Worm (Caenorhabditis elegans) whole organism, young adult: ENCODE measurements around the gene C25E10.17.

Source experiments
- B0035.1 ChIP-seq: sonication (generic microtip); optimal IDR thresholded peaks from 2 replicates; lab custom pipeline; 2016; ENCODE audit warnings: missing genetic modification characterization, mild to moderate bottlenecking, missing compliant biosample characterization, missing genotype, missing genetic modification reagents
- B0336.3 ChIP-seq: fragments of 200-800 bp; sonication (Bioruptor generic); IDR thresholded peaks from 2 replicates; pipeline ENCODE4 v1.3.6; 2022; ENCODE audit warnings: missing genetic modification characterization, missing compliant biosample characterization
- C06A6.2 ChIP-seq: fragments of 200-800 bp; sonication (Bioruptor generic); conservative IDR thresholded peaks from 2 replicates; pipeline ENCODE4 v1.3.6; 2022; ENCODE audit warnings: missing genetic modification characterization, missing compliant biosample characterization
- F10E7.11 ChIP-seq: sonication (generic microtip); optimal IDR thresholded peaks from 2 replicates; lab custom pipeline; 2017; ENCODE audit warnings: mild to moderate bottlenecking, missing genetic modification characterization, moderate library complexity, missing compliant biosample characterization
- F39B2.1 ChIP-seq: fragments of 200-800 bp; sonication (Bioruptor generic); IDR thresholded peaks from 2 replicates; pipeline ENCODE4 v1.3.6; 2022; ENCODE audit warnings: missing genetic modification reagents, missing genetic modification characterization, missing compliant biosample characterization
- F52B5.7 ChIP-seq: sonication (generic microtip); optimal IDR thresholded peaks from 2 replicates; lab custom pipeline; 2016; ENCODE audit warnings: mild to moderate bottlenecking, missing genetic modification characterization, missing compliant biosample characterization
- F55B11.4 ChIP-seq: sonication (generic microtip); optimal IDR thresholded peaks from 2 replicates; lab custom pipeline; 2016; ENCODE audit warnings: missing compliant biosample characterization, missing genetic modification characterization, borderline replicate concordance; ENCODE audit not compliant: insufficient read depth
- T07F8.4 ChIP-seq: sonication (generic microtip); optimal IDR thresholded peaks from 2 replicates; lab custom pipeline; 2016; ENCODE audit warnings: mild to moderate bottlenecking, missing genetic modification characterization, moderate library complexity, missing compliant biosample characterization
- T26A5.8 ChIP-seq: sonication (generic microtip); optimal IDR thresholded peaks from 2 replicates; lab custom pipeline; 2016; ENCODE audit warnings: missing genetic modification characterization, missing compliant biosample characterization
- akir-1 ChIP-seq: fragments of 200-800 bp; sonication (Bioruptor generic); optimal IDR thresholded peaks from 2 replicates; lab custom pipeline; 2018; ENCODE audit warnings: mild to moderate bottlenecking, missing genetic modification characterization, moderate library complexity, missing compliant biosample characterization
- ama-1 ChIP-seq, 3 experiments: fragments of 150-350 bp in 1 of 3; sonication (generic microtip) in 2 of 3; optimal IDR thresholded peaks; 2 replicates each; lab custom pipeline; 2014 to 2018; ENCODE audit warnings: missing biosample characterization in 2 of 3, missing genetic modification characterization in 2 of 3, missing genetic modification reagents in 2 of 3
- cebp-1 ChIP-seq, 2 experiments: fragments of 200-800 bp in 1 of 2; sonication (Bioruptor generic) in 1 of 2; sonication (generic microtip) in 1 of 2; IDR thresholded peaks in 1 of 2; optimal IDR thresholded peaks in 1 of 2; 2 replicates each; pipeline versions ENCODE4 v1.3.6 to Lab custom; 2017 to 2022; ENCODE audit warnings: missing compliant biosample characterization in 2 of 2, missing genetic modification characterization in 2 of 2, mild to moderate bottlenecking in 1 of 2, missing genetic modification reagents in 1 of 2, moderate library complexity in 1 of 2
- ceh-27 ChIP-seq: fragments of 200-800 bp; sonication (Bioruptor generic); optimal IDR thresholded peaks from 2 replicates; lab custom pipeline; 2018; ENCODE audit warnings: mild to moderate bottlenecking, missing genetic modification characterization, moderate library complexity, missing compliant biosample characterization
- ceh-40 ChIP-seq: fragments of 200-800 bp; sonication (Bioruptor generic); IDR thresholded peaks from 2 replicates; pipeline ENCODE4 v1.3.6; 2022; ENCODE audit warnings: missing genetic modification characterization, missing compliant biosample characterization
- ceh-79 ChIP-seq: sonication (generic microtip); optimal IDR thresholded peaks from 2 replicates; lab custom pipeline; 2017; ENCODE audit warnings: mild to moderate bottlenecking, missing genetic modification characterization, missing compliant biosample characterization
- dpff-1 ChIP-seq: sonication (generic microtip); optimal IDR thresholded peaks from 2 replicates; lab custom pipeline; 2017; ENCODE audit warnings: mild to moderate bottlenecking, missing genetic modification characterization, missing compliant biosample characterization
- egl-44 ChIP-seq: fragments of 200-800 bp; sonication (Bioruptor generic); IDR thresholded peaks from 2 replicates; pipeline ENCODE4 v1.3.6; 2022; ENCODE audit warnings: missing genetic modification reagents, missing genetic modification characterization, missing compliant biosample characterization
- egrh-3 ChIP-seq: fragments of 200-800 bp; sonication (Bioruptor generic); IDR thresholded peaks from 2 replicates; pipeline ENCODE4 v1.3.6; 2022; ENCODE audit warnings: missing genetic modification reagents, missing genetic modification characterization, missing compliant biosample characterization
- him-1 ChIP-seq: sonication (generic microtip); optimal IDR thresholded peaks from 2 replicates; lab custom pipeline; 2016; ENCODE audit warnings: missing genotype, missing genetic modification reagents, missing genetic modification characterization, missing compliant biosample characterization
- hmg-1.2 ChIP-seq: fragments of 200-800 bp; sonication (Bioruptor generic); IDR thresholded peaks from 2 replicates; pipeline ENCODE4 v1.3.6; 2022; ENCODE audit warnings: missing genetic modification reagents, missing genetic modification characterization, missing compliant biosample characterization
- hmg-20 ChIP-seq: fragments of 200-800 bp; sonication (Bioruptor generic); IDR thresholded peaks from 2 replicates; pipeline ENCODE4 v1.3.6; 2022; ENCODE audit warnings: missing genetic modification reagents, missing genetic modification characterization, missing compliant biosample characterization
- let-526 ChIP-seq: fragments of 200-800 bp; sonication (Bioruptor generic); IDR thresholded peaks from 2 replicates; pipeline ENCODE4 v1.3.6; 2022; ENCODE audit warnings: missing genetic modification reagents, missing genetic modification characterization, missing compliant biosample characterization
- let-607 ChIP-seq, 2 experiments: fragments of 200-800 bp in 1 of 2; sonication (Bioruptor generic) in 1 of 2; sonication (generic microtip) in 1 of 2; optimal IDR thresholded peaks; 2 replicates each; lab custom pipeline; 2016 to 2018; ENCODE audit warnings: mild to moderate bottlenecking in 2 of 2, missing compliant biosample characterization in 2 of 2, missing genetic modification characterization in 2 of 2, moderate library complexity in 2 of 2, missing genotype in 1 of 2
- lin-26 ChIP-seq: fragments of 200-800 bp; sonication (Bioruptor generic); IDR thresholded peaks from 2 replicates; pipeline ENCODE4 v1.3.6; 2022; ENCODE audit warnings: missing genetic modification reagents, missing genetic modification characterization, missing compliant biosample characterization
- lin-40 ChIP-seq: sonication (generic microtip); optimal IDR thresholded peaks from 2 replicates; lab custom pipeline; 2016; ENCODE audit warnings: missing genetic modification characterization, mild to moderate bottlenecking, missing compliant biosample characterization, missing genotype, missing genetic modification reagents
- lin-54 ChIP-seq: fragments of 200-800 bp; sonication (Bioruptor generic); optimal IDR thresholded peaks from 2 replicates; lab custom pipeline; 2018; ENCODE audit warnings: mild to moderate bottlenecking, missing genetic modification characterization, missing compliant biosample characterization
- lsl-1 ChIP-seq: fragments of 200-800 bp; sonication (Bioruptor generic); optimal IDR thresholded peaks from 2 replicates; lab custom pipeline; 2018; ENCODE audit warnings: mild to moderate bottlenecking, missing genetic modification characterization, moderate library complexity, missing compliant biosample characterization
- lsy-27 ChIP-seq: sonication (generic microtip); optimal IDR thresholded peaks from 2 replicates; lab custom pipeline; 2017; ENCODE audit warnings: missing genetic modification characterization, mild to moderate bottlenecking, missing compliant biosample characterization, antibody characterized with exemption, missing genotype, borderline replicate concordance; ENCODE audit not compliant: insufficient read depth
- madf-8 ChIP-seq: fragments of 200-800 bp; sonication (Bioruptor generic); conservative IDR thresholded peaks from 2 replicates; pipeline ENCODE4 v1.3.6; 2022; ENCODE audit warnings: missing genetic modification reagents, missing genetic modification characterization, missing compliant biosample characterization
- mxl-1 ChIP-seq: sonication (generic microtip); optimal IDR thresholded peaks from 2 replicates; lab custom pipeline; 2016; ENCODE audit warnings: missing genetic modification characterization, missing compliant biosample characterization
- nhr-179 ChIP-seq: sonication (generic microtip); optimal IDR thresholded peaks from 2 replicates; lab custom pipeline; 2016; ENCODE audit warnings: mild to moderate bottlenecking, missing genetic modification characterization, missing compliant biosample characterization
- nhr-27 ChIP-seq: fragments of 200-800 bp; sonication (Bioruptor generic); optimal IDR thresholded peaks from 2 replicates; lab custom pipeline; 2018; ENCODE audit warnings: mild to moderate bottlenecking, missing genetic modification characterization, moderate library complexity, missing compliant biosample characterization
- nhr-90 ChIP-seq: sonication (generic microtip); optimal IDR thresholded peaks from 2 replicates; lab custom pipeline; 2016; ENCODE audit warnings: missing genotype, mild to moderate bottlenecking, missing genetic modification characterization, missing compliant biosample characterization
- pbrm-1 ChIP-seq: fragments of 200-800 bp; sonication (Bioruptor generic); IDR thresholded peaks from 2 replicates; pipeline ENCODE4 v1.3.6; 2022; ENCODE audit warnings: missing genetic modification reagents, missing genetic modification characterization, missing compliant biosample characterization
- repo-1 ChIP-seq: sonication (generic microtip); optimal IDR thresholded peaks from 2 replicates; lab custom pipeline; 2017; ENCODE audit warnings: mild to moderate bottlenecking, missing genetic modification characterization, missing compliant biosample characterization
- sea-2 ChIP-seq: fragments of 200-800 bp; sonication (Bioruptor generic); IDR thresholded peaks from 2 replicates; pipeline ENCODE4 v1.3.6; 2022; ENCODE audit warnings: missing genetic modification characterization, missing compliant biosample characterization
- snpc-1.1 ChIP-seq: sonication (generic microtip); optimal IDR thresholded peaks from 2 replicates; lab custom pipeline; 2017; ENCODE audit warnings: missing genetic modification characterization, mild to moderate bottlenecking, missing compliant biosample characterization, antibody characterized with exemption, moderate library complexity, missing genotype, missing genetic modification reagents; ENCODE audit not compliant: insufficient read depth
- tbp1 ChIP-seq: fragments of 200-800 bp; sonication (Bioruptor generic); optimal IDR thresholded peaks from 2 replicates; lab custom pipeline; 2018; ENCODE audit warnings: mild to moderate bottlenecking, missing genetic modification characterization, missing compliant biosample characterization
- tbx-9 ChIP-seq: sonication (generic microtip); optimal IDR thresholded peaks from 2 replicates; lab custom pipeline; 2016; ENCODE audit warnings: borderline replicate concordance, missing genetic modification characterization, inconsistent platforms, missing compliant biosample characterization
- ztf-18 ChIP-seq: sonication (generic microtip); optimal IDR thresholded peaks from 2 replicates; lab custom pipeline; 2016; ENCODE audit warnings: missing genotype, mild to moderate bottlenecking, missing genetic modification characterization, missing compliant biosample characterization
- ztf-22 ChIP-seq: fragments of 200-800 bp; sonication (Bioruptor generic); optimal IDR thresholded peaks from 2 replicates; lab custom pipeline; 2018; ENCODE audit warnings: mild to moderate bottlenecking, missing genetic modification characterization, moderate library complexity, missing compliant biosample characterization
- ztf-3 ChIP-seq: fragments of 200-800 bp; sonication (Bioruptor generic); optimal IDR thresholded peaks from 2 replicates; lab custom pipeline; 2018; ENCODE audit warnings: mild to moderate bottlenecking, missing genetic modification characterization, missing compliant biosample characterization
- ztf-6 ChIP-seq: fragments of 200-800 bp; sonication (Bioruptor generic); IDR thresholded peaks from 2 replicates; pipeline ENCODE4 v1.3.6; 2022; ENCODE audit warnings: missing genetic modification reagents, missing genetic modification characterization, missing compliant biosample characterization

The C25E10.17 gene

DNA sequence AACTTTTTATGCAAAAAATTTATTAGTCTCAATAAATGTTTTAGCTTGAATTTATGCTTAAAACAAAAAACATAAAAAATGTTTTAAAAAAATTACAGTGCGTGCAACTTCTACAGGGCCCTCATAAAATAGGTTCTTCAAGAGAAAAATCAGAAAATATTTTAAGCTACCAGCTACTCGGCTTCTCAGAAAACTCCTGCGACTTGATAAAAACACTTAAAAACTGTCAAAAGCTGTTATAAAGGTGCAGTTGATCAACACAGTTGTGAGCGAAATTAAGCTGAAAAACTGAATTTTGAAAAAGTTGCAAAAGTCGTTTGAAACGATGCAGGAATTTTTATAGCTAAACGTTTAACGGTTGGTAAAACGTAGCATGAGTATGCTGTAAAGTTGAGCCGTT lies 41.4 kb upstream of the C25E10.17 start (continued):
- no peak for TF ChIP-seq snpc-1.1 (tag; lab: Kevin White, UChicago)
- peak in 1 of 2 experiments; percentile 19 for TF ChIP-seq let-607 (tag; optimal IDR thresholded peaks at IDR 0.05; lab: Kevin White, UChicago)
- TF ChIP-seq cebp-1 (GFP tag; IDR thresholded peaks at IDR 0.05; lab: Robert Waterston, UW) = no peak
- peak; percentile 10 for TF ChIP-seq cebp-1 (tag; optimal IDR thresholded peaks at IDR 0.05; lab: Kevin White, UChicago)
- TF ChIP-seq ceh-79 (tag; lab: Kevin White, UChicago) = no peak
- no peak for TF ChIP-seq B0336.3
- peak; percentile 37; the same call in 1 of the 2 replicates for TF ChIP-seq lin-26 (GFP tag; lab: Robert Waterston, UW)
- no peak for TF ChIP-seq akir-1 (GFP tag; lab: Kevin White, UChicago)
- 0 out of 2 replicates have a peak, but pooled peaks have one; percentile 52 for TF ChIP-seq pbrm-1
- no peak for TF ChIP-seq lsy-27 (tag; lab: Kevin White, UChicago)
- TF ChIP-seq dpff-1 (tag; lab: Kevin White, UChicago) = no peak
- TF ChIP-seq lsl-1 (GFP tag; lab: Kevin White, UChicago) = no peak
- TF ChIP-seq egl-44 (GFP tag; lab: Robert Waterston, UW) = 0 out of 2 replicates have a peak, but pooled peaks have one; percentile 20
- no peak for TF ChIP-seq F52B5.7 (tag; lab: Kevin White, UChicago)
- TF ChIP-seq sea-2 (GFP tag; lab: Robert Waterston, UW) = no peak
- no peak for TF ChIP-seq nhr-179 (tag; lab: Kevin White, UChicago)
- no peak for TF ChIP-seq mxl-1 (tag; lab: Kevin White, UChicago)
- TF ChIP-seq egrh-3 (GFP tag; lab: Robert Waterston, UW) = 0 out of 2 replicates have a peak, but pooled peaks have one; percentile 19
- no peak for TF ChIP-seq ztf-6 (GFP tag; lab: Robert Waterston, UW)
- TF ChIP-seq him-1 (tag; lab: Kevin White, UChicago) = no peak
- TF ChIP-seq F39B2.1 = no peak
- TF ChIP-seq F10E7.11 (tag; lab: Kevin White, UChicago) = no peak
- TF ChIP-seq nhr-27 (tag; lab: Kevin White, UChicago) = no peak
- peak; percentile 82 for TF ChIP-seq ama-1 (optimal IDR thresholded peaks at IDR 0.05; lab: Kevin White, UChicago)
- no peak for TF ChIP-seq ama-1 (GFP tag; optimal IDR thresholded peaks at IDR 0.05; lab: Kevin White, UChicago)
- TF ChIP-seq B0035.1 = no peak
- TF ChIP-seq let-526 (GFP tag; lab: Robert Waterston, UW) = no peak
- no peak for TF ChIP-seq T26A5.8 (tag; lab: Kevin White, UChicago)
- peak; percentile 69; the same call in 1 of the 2 replicates for TF ChIP-seq ceh-40
- no peak for TF ChIP-seq ztf-22 (GFP tag; lab: Kevin White, UChicago)
- TF ChIP-seq ceh-27 (GFP tag; lab: Kevin White, UChicago) = no peak
- TF ChIP-seq hmg-1.2 (GFP tag; lab: Robert Waterston, UW) = peak; percentile 34; the same call in 1 of the 2 replicates
- TF ChIP-seq C06A6.2 = no peak
- TF ChIP-seq tbx-9 = no peak
- TF ChIP-seq lin-40 (tag; lab: Kevin White, UChicago) = no peak
- TF ChIP-seq hmg-20 (GFP tag; lab: Robert Waterston, UW) = no peak
- TF ChIP-seq ztf-18 = no peak
- TF ChIP-seq lin-54 (GFP tag; lab: Kevin White, UChicago) = peak; percentile 4
- peak; percentile 21 for TF ChIP-seq tbp1 (GFP tag; lab: Kevin White, UChicago)
- no peak for TF ChIP-seq ztf-3
- no peak for TF ChIP-seq T07F8.4
- peak; percentile 10 for TF ChIP-seq repo-1 (tag; lab: Kevin White, UChicago)
- no peak for TF ChIP-seq nhr-90 (tag; lab: Kevin White, UChicago)
- TF ChIP-seq F55B11.4 = no peak
- no peak for TF ChIP-seq madf-8 (GFP tag; lab: Robert Waterston, UW)
- TF ChIP-seq, all 124 proteins: peak for 20
